Worm (Caenorhabditis elegans) whole organism, young adult: ENCODE data around the gene glit-1.

Experiments
- B0035.1 ChIP-seq: sonication (generic microtip); optimal IDR thresholded peaks from 2 replicates; lab custom pipeline; 2016; ENCODE audit warnings: missing genetic modification characterization, mild to moderate bottlenecking, missing compliant biosample characterization, missing genotype, missing genetic modification reagents
- B0336.3 ChIP-seq: fragments of 200-800 bp; sonication (Bioruptor generic); IDR thresholded peaks from 2 replicates; pipeline ENCODE4 v1.3.6; 2022; ENCODE audit warnings: missing genetic modification characterization, missing compliant biosample characterization
- C06A6.2 ChIP-seq: fragments of 200-800 bp; sonication (Bioruptor generic); conservative IDR thresholded peaks from 2 replicates; pipeline ENCODE4 v1.3.6; 2022; ENCODE audit warnings: missing genetic modification characterization, missing compliant biosample characterization
- C17E4.6 ChIP-seq: fragments of 200-800 bp; sonication (Bioruptor generic); IDR thresholded peaks from 2 replicates; pipeline ENCODE4 v1.3.6; 2022; ENCODE audit warnings: missing genetic modification reagents, missing genetic modification characterization, missing compliant biosample characterization
- F52B5.7 ChIP-seq: sonication (generic microtip); optimal IDR thresholded peaks from 2 replicates; lab custom pipeline; 2016; ENCODE audit warnings: mild to moderate bottlenecking, missing genetic modification characterization, missing compliant biosample characterization
- F55B11.4 ChIP-seq: sonication (generic microtip); optimal IDR thresholded peaks from 2 replicates; lab custom pipeline; 2016; ENCODE audit warnings: missing compliant biosample characterization, missing genetic modification characterization, borderline replicate concordance; ENCODE audit not compliant: insufficient read depth
- Y53F4B.3 ChIP-seq: fragments of 200-800 bp; sonication (Bioruptor generic); IDR thresholded peaks from 2 replicates; pipeline ENCODE4 v1.3.6; 2022; ENCODE audit warnings: missing genetic modification reagents, missing genetic modification characterization, missing compliant biosample characterization
- Y53G8AR.9 ChIP-seq: fragments of 200-800 bp; sonication (Bioruptor generic); conservative IDR thresholded peaks from 2 replicates; pipeline ENCODE4 v1.3.6; 2022; ENCODE audit warnings: missing genetic modification reagents, missing genetic modification characterization, missing compliant biosample characterization
- Y56A3A.18 ChIP-seq: fragments of 200-800 bp; sonication (Bioruptor generic); IDR thresholded peaks from 2 replicates; pipeline ENCODE4 v1.3.6; 2022; ENCODE audit warnings: missing genetic modification reagents, missing genetic modification characterization, missing compliant biosample characterization
- Y79H2A.3 ChIP-seq: fragments of 200-800 bp; sonication (Bioruptor generic); conservative IDR thresholded peaks from 2 replicates; pipeline ENCODE4 v1.3.6; 2022; ENCODE audit warnings: missing genetic modification reagents, missing genetic modification characterization, missing compliant biosample characterization
- attf-3 ChIP-seq: fragments of 200-800 bp; sonication (Bioruptor generic); conservative IDR thresholded peaks from 2 replicates; pipeline ENCODE4 v1.3.6; 2022; ENCODE audit warnings: missing genetic modification reagents, missing genetic modification characterization, missing compliant biosample characterization
- bed-1 ChIP-seq: fragments of 200-800 bp; sonication (Bioruptor generic); IDR thresholded peaks from 2 replicates; pipeline ENCODE4 v1.3.6; 2022; ENCODE audit warnings: missing genetic modification reagents, missing genetic modification characterization, missing compliant biosample characterization
- bed-2 ChIP-seq: fragments of 200-800 bp; sonication (Bioruptor generic); IDR thresholded peaks from 2 replicates; pipeline ENCODE4 v1.3.6; 2022; ENCODE audit warnings: missing genetic modification reagents, missing genetic modification characterization, missing compliant biosample characterization
- ccch-3 ChIP-seq: fragments of 200-800 bp; sonication (Bioruptor generic); optimal IDR thresholded peaks from 2 replicates; lab custom pipeline; 2018; ENCODE audit warnings: mild to moderate bottlenecking, missing genetic modification characterization, missing compliant biosample characterization
- chd-7 ChIP-seq: sonication (generic microtip); optimal IDR thresholded peaks from 2 replicates; lab custom pipeline; 2016; ENCODE audit warnings: mild to moderate bottlenecking, missing genetic modification characterization, moderate library complexity, missing compliant biosample characterization
- die-1 ChIP-seq: sonication (generic microtip); optimal IDR thresholded peaks from 2 replicates; lab custom pipeline; 2016; ENCODE audit warnings: missing genotype, mild to moderate bottlenecking, missing genetic modification characterization, missing compliant biosample characterization
- dpl-1 ChIP-seq: fragments of 150-350 bp; optimal IDR thresholded peaks from 2 replicates; lab custom pipeline; 2014; ENCODE audit warnings: missing biosample characterization, missing genetic modification reagents, missing genetic modification characterization
- egl-18 ChIP-seq: fragments of 200-800 bp; sonication (Bioruptor generic); IDR thresholded peaks from 2 replicates; pipeline ENCODE4 v1.3.6; 2022; ENCODE audit warnings: missing genetic modification reagents, missing genetic modification characterization, missing compliant biosample characterization
- egl-44 ChIP-seq: fragments of 200-800 bp; sonication (Bioruptor generic); IDR thresholded peaks from 2 replicates; pipeline ENCODE4 v1.3.6; 2022; ENCODE audit warnings: missing genetic modification reagents, missing genetic modification characterization, missing compliant biosample characterization
- him-1 ChIP-seq: sonication (generic microtip); optimal IDR thresholded peaks from 2 replicates; lab custom pipeline; 2016; ENCODE audit warnings: missing genotype, missing genetic modification reagents, missing genetic modification characterization, missing compliant biosample characterization
- hmg-20 ChIP-seq: fragments of 200-800 bp; sonication (Bioruptor generic); IDR thresholded peaks from 2 replicates; pipeline ENCODE4 v1.3.6; 2022; ENCODE audit warnings: missing genetic modification reagents, missing genetic modification characterization, missing compliant biosample characterization
- hrde-1 ChIP-seq: sonication (generic microtip); optimal IDR thresholded peaks from 2 replicates; lab custom pipeline; 2016; ENCODE audit warnings: missing genetic modification characterization, mild to moderate bottlenecking, missing compliant biosample characterization, moderate library complexity, missing genotype, missing genetic modification reagents, borderline replicate concordance
- lin-26 ChIP-seq: fragments of 200-800 bp; sonication (Bioruptor generic); IDR thresholded peaks from 2 replicates; pipeline ENCODE4 v1.3.6; 2022; ENCODE audit warnings: missing genetic modification reagents, missing genetic modification characterization, missing compliant biosample characterization
- lin-40 ChIP-seq: sonication (generic microtip); optimal IDR thresholded peaks from 2 replicates; lab custom pipeline; 2016; ENCODE audit warnings: missing genetic modification characterization, mild to moderate bottlenecking, missing compliant biosample characterization, missing genotype, missing genetic modification reagents
- lsl-1 ChIP-seq: fragments of 200-800 bp; sonication (Bioruptor generic); optimal IDR thresholded peaks from 2 replicates; lab custom pipeline; 2018; ENCODE audit warnings: mild to moderate bottlenecking, missing genetic modification characterization, moderate library complexity, missing compliant biosample characterization
- lsy-27 ChIP-seq: sonication (generic microtip); optimal IDR thresholded peaks from 2 replicates; lab custom pipeline; 2017; ENCODE audit warnings: missing genetic modification characterization, mild to moderate bottlenecking, missing compliant biosample characterization, antibody characterized with exemption, missing genotype, borderline replicate concordance; ENCODE audit not compliant: insufficient read depth
- madf-6 ChIP-seq: fragments of 200-800 bp; sonication (Bioruptor generic); IDR thresholded peaks from 2 replicates; pipeline ENCODE4 v1.3.6; 2022; ENCODE audit warnings: missing genetic modification reagents, missing genetic modification characterization, missing compliant biosample characterization
- nfya-2 ChIP-seq: fragments of 200-800 bp; sonication (Bioruptor generic); IDR thresholded peaks from 2 replicates; pipeline ENCODE4 v1.3.6; 2022; ENCODE audit warnings: missing genetic modification reagents, missing genetic modification characterization, missing compliant biosample characterization
- nhr-120 ChIP-seq: fragments of 200-800 bp; sonication (Bioruptor generic); IDR thresholded peaks from 2 replicates; pipeline ENCODE4 v1.3.6; 2022; ENCODE audit warnings: missing genetic modification characterization, missing compliant biosample characterization
- nhr-90 ChIP-seq: sonication (generic microtip); optimal IDR thresholded peaks from 2 replicates; lab custom pipeline; 2016; ENCODE audit warnings: missing genotype, mild to moderate bottlenecking, missing genetic modification characterization, missing compliant biosample characterization
- rcor-1 ChIP-seq: fragments of 200-800 bp; sonication (Bioruptor generic); IDR thresholded peaks from 2 replicates; pipeline ENCODE4 v1.3.6; 2022; ENCODE audit warnings: missing genetic modification reagents, missing genetic modification characterization, missing compliant biosample characterization
- repo-1 ChIP-seq: sonication (generic microtip); optimal IDR thresholded peaks from 2 replicates; lab custom pipeline; 2017; ENCODE audit warnings: mild to moderate bottlenecking, missing genetic modification characterization, missing compliant biosample characterization
- sea-2 ChIP-seq: fragments of 200-800 bp; sonication (Bioruptor generic); IDR thresholded peaks from 2 replicates; pipeline ENCODE4 v1.3.6; 2022; ENCODE audit warnings: missing genetic modification characterization, missing compliant biosample characterization
- snpc-1.1 ChIP-seq: sonication (generic microtip); optimal IDR thresholded peaks from 2 replicates; lab custom pipeline; 2017; ENCODE audit warnings: missing genetic modification characterization, mild to moderate bottlenecking, missing compliant biosample characterization, antibody characterized with exemption, moderate library complexity, missing genotype, missing genetic modification reagents; ENCODE audit not compliant: insufficient read depth
- snpc-3.4 ChIP-seq: sonication (generic microtip); optimal IDR thresholded peaks from 2 replicates; lab custom pipeline; 2017; ENCODE audit warnings: missing genetic modification characterization, mild to moderate bottlenecking, missing compliant biosample characterization, antibody characterized with exemption, moderate library complexity, missing genotype, missing genetic modification reagents
- somi-1 ChIP-seq: fragments of 200-800 bp; sonication (Bioruptor generic); optimal IDR thresholded peaks from 2 replicates; lab custom pipeline; 2018; ENCODE audit warnings: mild to moderate bottlenecking, missing genetic modification characterization, missing compliant biosample characterization
- sptf-2 ChIP-seq: fragments of 200-800 bp; sonication (Bioruptor generic); optimal IDR thresholded peaks from 2 replicates; lab custom pipeline; 2018; ENCODE audit warnings: mild to moderate bottlenecking, missing genetic modification characterization, missing compliant biosample characterization
- tbp1 ChIP-seq: fragments of 200-800 bp; sonication (Bioruptor generic); optimal IDR thresholded peaks from 2 replicates; lab custom pipeline; 2018; ENCODE audit warnings: mild to moderate bottlenecking, missing genetic modification characterization, missing compliant biosample characterization
- tbx-9 ChIP-seq: sonication (generic microtip); optimal IDR thresholded peaks from 2 replicates; lab custom pipeline; 2016; ENCODE audit warnings: borderline replicate concordance, missing genetic modification characterization, inconsistent platforms, missing compliant biosample characterization
- unc-130 ChIP-seq: sonication (generic microtip); optimal IDR thresholded peaks from 2 replicates; lab custom pipeline; 2016; ENCODE audit warnings: missing genetic modification reagents, missing genetic modification characterization, missing compliant biosample characterization
- unc-62 ChIP-seq: fragments of 150-350 bp; optimal IDR thresholded peaks from 2 replicates; lab custom pipeline; 2014; ENCODE audit warnings: missing biosample characterization, missing genetic modification reagents, missing genetic modification characterization
- xnd-1 ChIP-seq: sonication (generic microtip); optimal IDR thresholded peaks from 2 replicates; lab custom pipeline; 2016; ENCODE audit warnings: missing genotype, missing genetic modification reagents, missing genetic modification characterization, missing compliant biosample characterization
- zfh-2 ChIP-seq: fragments of 200-800 bp; sonication (Bioruptor generic); conservative IDR thresholded peaks from 2 replicates; pipeline ENCODE4 v1.3.6; 2022; ENCODE audit warnings: missing genetic modification reagents, missing genetic modification characterization, missing compliant biosample characterization
- ztf-18 ChIP-seq: sonication (generic microtip); optimal IDR thresholded peaks from 2 replicates; lab custom pipeline; 2016; ENCODE audit warnings: missing genotype, mild to moderate bottlenecking, missing genetic modification characterization, missing compliant biosample characterization
- ztf-26 ChIP-seq: sonication (generic microtip); optimal IDR thresholded peaks from 2 replicates; lab custom pipeline; 2017; ENCODE audit warnings: missing genetic modification characterization, missing compliant biosample characterization
- ztf-3 ChIP-seq: fragments of 200-800 bp; sonication (Bioruptor generic); optimal IDR thresholded peaks from 2 replicates; lab custom pipeline; 2018; ENCODE audit warnings: mild to moderate bottlenecking, missing genetic modification characterization, missing compliant biosample characterization
- ztf-6 ChIP-seq: fragments of 200-800 bp; sonication (Bioruptor generic); IDR thresholded peaks from 2 replicates; pipeline ENCODE4 v1.3.6; 2022; ENCODE audit warnings: missing genetic modification reagents, missing genetic modification characterization, missing compliant biosample characterization

The glit-1 gene

DNA sequence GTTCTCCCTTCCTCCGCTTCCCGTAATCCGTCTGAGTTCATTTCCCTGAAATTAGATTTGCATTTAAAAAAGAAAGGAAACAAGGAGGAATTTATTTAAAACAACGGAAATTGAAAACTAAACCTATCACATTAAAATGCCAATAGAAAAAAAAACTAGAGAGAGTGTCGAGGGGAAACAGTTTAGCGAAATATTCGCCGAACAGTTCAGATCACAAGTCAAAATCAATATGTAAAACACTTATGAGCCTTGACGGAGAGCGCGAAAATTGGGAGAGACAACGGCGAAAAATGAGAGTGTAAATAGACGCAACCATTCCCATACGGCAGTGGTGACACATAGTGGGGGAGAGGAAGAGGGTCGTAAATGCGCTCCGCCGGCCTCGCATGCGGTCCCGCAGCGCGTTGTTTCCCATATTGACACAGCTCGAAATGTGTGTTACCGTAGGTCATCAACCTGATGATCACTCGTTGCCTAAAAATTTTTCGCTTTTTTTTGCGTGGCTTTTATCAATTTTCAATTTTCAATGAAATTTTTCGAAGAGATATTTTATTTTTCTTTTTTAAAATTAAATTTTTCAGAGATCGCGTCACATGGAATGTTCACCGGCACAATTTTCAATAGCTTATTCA, at the start of gene glit-1, which contains the start of gene dnj-14 (continued):
- TF ChIP-seq nhr-120 (GFP tag; lab: Robert Waterston, UW) (no peak), him-1 (tag; lab: Kevin White, UChicago) (no peak), tbp1 (peak; percentile 63), nhr-90 (tag; lab: Kevin White, UChicago) (peak; percentile 65), attf-3 (GFP tag; lab: Robert Waterston, UW) (0 out of 2 replicates have a peak, but pooled peaks have one; percentile 11), ztf-26 (tag; lab: Kevin White, UChicago) (peak; percentile 57), rcor-1 (GFP tag; lab: Robert Waterston, UW) (peak; percentile 50), F52B5.7 (tag; lab: Kevin White, UChicago) (no peak), hrde-1 (tag; lab: Kevin White, UChicago) (no peak), F55B11.4 (no peak), chd-7 (tag; lab: Kevin White, UChicago) (no peak), bed-2 (GFP tag; lab: Robert Waterston, UW) (peak; percentile 12; the same call in 1 of the 2 replicates), ccch-3 (GFP tag; lab: Kevin White, UChicago) (no peak), Y53G8AR.9 (GFP tag; lab: Robert Waterston, UW) (0 out of 2 replicates have a peak, but pooled peaks have one; percentile 35), zfh-2 (peak; percentile 96), sea-2 (GFP tag; lab: Robert Waterston, UW) (no peak), die-1 (tag; lab: Kevin White, UChicago) (no peak), hmg-20 (0 out of 2 replicates have a peak, but pooled peaks have one; percentile 45), Y79H2A.3 (no peak), egl-18 (GFP tag; lab: Robert Waterston, UW) (no peak), unc-62 (peak; percentile 51), snpc-3.4 (tag; lab: Kevin White, UChicago) (no peak), nfya-2 (GFP tag; lab: Robert Waterston, UW) (no peak), sptf-2 (no peak), lsl-1 (GFP tag; lab: Kevin White, UChicago) (peak; percentile 28), Y53F4B.3 (GFP tag; lab: Robert Waterston, UW) (no peak), madf-6 (GFP tag; lab: Robert Waterston, UW) (no peak), lin-40 (tag; lab: Kevin White, UChicago) (peak; percentile 81), Y56A3A.18 (GFP tag; lab: Robert Waterston, UW) (0 out of 2 replicates have a peak, but pooled peaks have one; percentile 51), tbx-9 (tag; lab: Kevin White, UChicago) (no peak), C06A6.2 (GFP tag; lab: Robert Waterston, UW) (no peak), B0336.3 (GFP tag; lab: Robert Waterston, UW) (peak; percentile 77), repo-1 (tag; lab: Kevin White, UChicago) (peak; percentile 51), somi-1 (GFP tag; lab: Kevin White, UChicago) (peak; percentile 4), egl-44 (GFP tag; lab: Robert Waterston, UW) (peak; percentile 83; the same call in 1 of the 2 replicates), lin-26 (GFP tag; lab: Robert Waterston, UW) (no peak), snpc-1.1 (tag; lab: Kevin White, UChicago) (no peak), C17E4.6 (GFP tag; lab: Robert Waterston, UW) (no peak), ztf-3 (GFP tag; lab: Kevin White, UChicago) (no peak), dpl-1 (GFP tag; lab: Kevin White, UChicago) (no peak), unc-130 (GFP tag; lab: Kevin White, UChicago) (no peak), ztf-18 (tag; lab: Kevin White, UChicago) (peak; percentile 57), bed-1 (GFP tag; lab: Robert Waterston, UW) (no peak), B0035.1 (tag; lab: Kevin White, UChicago) (no peak), lsy-27 (tag; lab: Kevin White, UChicago) (no peak), ztf-6 (GFP tag; lab: Robert Waterston, UW) (0 out of 2 replicates have a peak, but pooled peaks have one; percentile 40), xnd-1 (tag; lab: Kevin White, UChicago) (no peak)
